Fruit fly (Drosophila melanogaster): Measurements from ENCODE around the gene NijC.

Gene NijC

dm6 chr3R:12717588-12718535, 22.9 kb downstream of the NijC start (continued):
- TF ChIP-seq Sox14 (GFP tag; optimal IDR thresholded peaks at IDR 0.05) (peak; percentile 6), CG7368 (GFP tag; optimal IDR thresholded peaks at IDR 0.05) (peak; percentile 25), Eip78C (GFP tag) (peak; percentile 87), CG6792 (GFP tag; optimal IDR thresholded peaks at IDR 0.05) (peak; percentile 41), net (GFP tag; optimal IDR thresholded peaks at IDR 0.05) (no peak), Ets21C (GFP tag; optimal IDR thresholded peaks at IDR 0.05) (no peak), CG4318 (GFP tag; optimal IDR thresholded peaks at IDR 0.05) (no peak), CG11294 (GFP tag; IDR thresholded peaks at IDR 0.05) (peak; percentile 61), eg (GFP tag; IDR thresholded peaks at IDR 0.05) (peak; percentile 65; the same call in 1 of the 3 replicates), Smox (GFP tag; optimal IDR thresholded peaks at IDR 0.05) (peak; percentile 38), esn (GFP tag; optimal IDR thresholded peaks at IDR 0.05) (peak; percentile 50), CG16779 (tag; optimal IDR thresholded peaks at IDR 0.05) (no peak), Sox102F (GFP tag; optimal IDR thresholded peaks at IDR 0.05) (no peak), fkh (GFP tag; optimal IDR thresholded peaks at IDR 0.05) (peak; percentile 65), CG8119 (GFP tag; IDR thresholded peaks at IDR 0.05) (peak; percentile 52; the same call in 2 of the 3 replicates), Sox15 (GFP tag; optimal IDR thresholded peaks at IDR 0.05) (no peak)

- TF ChIP-seq CG8119 (GFP tag; IDR thresholded peaks at IDR 0.05): 0 out of 3 replicates have a peak, but pooled peaks have one; percentile 6
- 0 out of 2 replicates have a peak, but pooled peaks have one; percentile 1 for TF ChIP-seq CG15336 (GFP tag; IDR thresholded peaks at IDR 0.05)
- no peak for TF ChIP-seq CG31627 (GFP tag; optimal IDR thresholded peaks at IDR 0.05)
Measured at dm6 chr3R:12718536-12719033, 23.7 kb downstream of the NijC start.

dm6 chr3R:12719627-12720343, 24.9 kb downstream of the NijC start:
- TF ChIP-seq fd85E (GFP tag; optimal IDR thresholded peaks at IDR 0.05) (peak; percentile 36), Smox (GFP tag; optimal IDR thresholded peaks at IDR 0.05) (peak; percentile 42), CG1621 (tag; optimal IDR thresholded peaks at IDR 0.05) (peak; percentile 13), Eip78C (GFP tag) (peak; percentile 80), acj6 (GFP tag; optimal IDR thresholded peaks at IDR 0.05) (peak; percentile 56), vri (GFP tag; optimal IDR thresholded peaks at IDR 0.05) (peak; percentile 46), OdsH (GFP tag; optimal IDR thresholded peaks at IDR 0.05) (peak; percentile 47), CG6792 (GFP tag; optimal IDR thresholded peaks at IDR 0.05) (peak; percentile 65), spab (GFP tag; optimal IDR thresholded peaks at IDR 0.05) (peak; percentile 47), CG8632 (GFP tag; optimal IDR thresholded peaks at IDR 0.05) (peak; percentile 80), CG6854 (GFP tag; optimal IDR thresholded peaks at IDR 0.05) (peak; percentile 55), CG10669 (GFP tag; optimal IDR thresholded peaks at IDR 0.05) (peak; percentile 64), CG3032 (tag; optimal IDR thresholded peaks at IDR 0.05) (peak; percentile 66), Hr38 (GFP tag; optimal IDR thresholded peaks at IDR 0.05) (no peak), CG8319 (GFP tag; optimal IDR thresholded peaks at IDR 0.05) (peak; percentile 56), net (GFP tag; optimal IDR thresholded peaks at IDR 0.05) (peak; percentile 39), achi (GFP tag; optimal IDR thresholded peaks at IDR 0.05) (peak; percentile 66), Ets96B (tag; optimal IDR thresholded peaks at IDR 0.05) (peak; percentile 78), CG6276 (GFP tag; optimal IDR thresholded peaks at IDR 0.05) (peak; percentile 69), CG3919 (GFP tag; optimal IDR thresholded peaks at IDR 0.05) (peak; percentile 63), Ets21C (GFP tag; optimal IDR thresholded peaks at IDR 0.05) (no peak), svp (GFP tag) (peak; percentile 7), Eip93F (GFP tag; optimal IDR thresholded peaks at IDR 0.05) (no peak), CG11762 (GFP tag; optimal IDR thresholded peaks at IDR 0.05; ENCODE audit: insufficient read depth) (no peak), Sox14 (GFP tag; optimal IDR thresholded peaks at IDR 0.05) (peak; percentile 9), CG6163 (GFP tag; IDR thresholded peaks at IDR 0.05) (peak; percentile 62), dac (GFP tag; optimal IDR thresholded peaks at IDR 0.05) (no peak), CG15336 (GFP tag; IDR thresholded peaks at IDR 0.05) (peak; percentile 67), Blimp-1 (GFP tag; optimal IDR thresholded peaks at IDR 0.05) (peak; percentile 44), CG11902 (GFP tag; optimal IDR thresholded peaks at IDR 0.05) (peak; percentile 25), Hr4 (GFP tag; optimal IDR thresholded peaks at IDR 0.05) (peak; percentile 41), CG10631 (GFP tag; optimal IDR thresholded peaks at IDR 0.05) (peak; percentile 55), CG9139 (GFP tag; optimal IDR thresholded peaks at IDR 0.05) (peak; percentile 22)

Data from whole organism, prepupa.